Worm (Caenorhabditis elegans): Measurements from ENCODE around the gene fbxa-196.

fbxa-196 gene

DNA sequence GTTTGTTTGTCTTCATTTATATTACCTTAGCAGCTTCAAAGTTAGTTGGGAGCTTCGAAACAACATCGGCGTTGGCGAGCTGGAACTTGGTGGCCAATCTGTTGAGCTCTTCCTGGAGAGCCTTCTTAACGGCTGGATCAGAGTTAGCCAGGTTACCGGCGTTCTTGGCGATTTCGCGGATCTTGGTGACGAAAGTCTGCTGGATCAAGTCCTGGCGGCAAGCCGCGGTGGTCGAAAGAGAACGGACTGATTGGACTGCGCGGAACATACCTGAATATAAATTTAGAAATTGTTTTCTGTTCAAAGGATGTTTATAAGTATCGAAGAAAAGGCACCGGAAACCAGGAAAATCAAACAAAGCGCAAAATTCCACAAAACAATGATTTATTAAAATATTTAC, 21.6 kb upstream of the fbxa-196 start, which contains the start of gene atp-4 (continued):
- TF ChIP-seq ztf-6 (GFP tag; IDR thresholded peaks at IDR 0.05): no peak
- TF ChIP-seq bed-2 (GFP tag; IDR thresholded peaks at IDR 0.05): no peak
- TF ChIP-seq lsl-1 (GFP tag; optimal IDR thresholded peaks at IDR 0.05): no peak
- TF ChIP-seq die-1 (tag; optimal IDR thresholded peaks at IDR 0.05): no peak
- TF ChIP-seq mes-4 (tag; optimal IDR thresholded peaks at IDR 0.05): no peak
- TF ChIP-seq B0019.2 (GFP tag; conservative IDR thresholded peaks at IDR 0.05): no peak
- TF ChIP-seq ceh-91 (GFP tag; IDR thresholded peaks at IDR 0.05): no peak
- 0 out of 2 replicates have a peak, but pooled peaks have one; percentile 24 for TF ChIP-seq attf-3 (GFP tag; conservative IDR thresholded peaks at IDR 0.05)
- no peak for TF ChIP-seq somi-1 (GFP tag; optimal IDR thresholded peaks at IDR 0.05)
- TF ChIP-seq aptf-2 (GFP tag; conservative IDR thresholded peaks at IDR 0.05): no peak
- 0 out of 2 replicates have a peak, but pooled peaks have one; percentile 50 for TF ChIP-seq Y53G8AR.9 (GFP tag; conservative IDR thresholded peaks at IDR 0.05)
- peak; percentile 39 for TF ChIP-seq egrh-3 (GFP tag; IDR thresholded peaks at IDR 0.05)
- peak; percentile 20 for TF ChIP-seq zim-3 (tag; optimal IDR thresholded peaks at IDR 0.05)
- TF ChIP-seq akir-1 (GFP tag; optimal IDR thresholded peaks at IDR 0.05): no peak
- no peak for TF ChIP-seq atf-7 (tag; optimal IDR thresholded peaks at IDR 0.05)
- TF ChIP-seq ekl-4 (GFP tag; IDR thresholded peaks at IDR 0.05): peak; percentile 34; the same call in 1 of the 2 replicates
- no peak for TF ChIP-seq ztf-22 (GFP tag; optimal IDR thresholded peaks at IDR 0.05)
- TF ChIP-seq hlh-12 (tag; optimal IDR thresholded peaks at IDR 0.05): no peak
- 0 out of 2 replicates have a peak, but pooled peaks have one; percentile 15 for TF ChIP-seq attf-6 (GFP tag; IDR thresholded peaks at IDR 0.05)
- TF ChIP-seq Y95B8A.8 (GFP tag; IDR thresholded peaks at IDR 0.05): 0 out of 2 replicates have a peak, but pooled peaks have one; percentile 24
- TF ChIP-seq gei-17 (GFP tag; optimal IDR thresholded peaks at IDR 0.05): no peak
- peak; percentile 74; the same call in 1 of the 2 replicates for TF ChIP-seq madf-3 (GFP tag; IDR thresholded peaks at IDR 0.05)
- TF ChIP-seq lin-26 (GFP tag; IDR thresholded peaks at IDR 0.05): peak; percentile 46; the same call in 1 of the 2 replicates
- no peak for TF ChIP-seq ztf-25 (GFP tag; IDR thresholded peaks at IDR 0.05)
- TF ChIP-seq madf-6 (GFP tag; IDR thresholded peaks at IDR 0.05): peak; percentile 48; the same call in 1 of the 2 replicates

DNA sequence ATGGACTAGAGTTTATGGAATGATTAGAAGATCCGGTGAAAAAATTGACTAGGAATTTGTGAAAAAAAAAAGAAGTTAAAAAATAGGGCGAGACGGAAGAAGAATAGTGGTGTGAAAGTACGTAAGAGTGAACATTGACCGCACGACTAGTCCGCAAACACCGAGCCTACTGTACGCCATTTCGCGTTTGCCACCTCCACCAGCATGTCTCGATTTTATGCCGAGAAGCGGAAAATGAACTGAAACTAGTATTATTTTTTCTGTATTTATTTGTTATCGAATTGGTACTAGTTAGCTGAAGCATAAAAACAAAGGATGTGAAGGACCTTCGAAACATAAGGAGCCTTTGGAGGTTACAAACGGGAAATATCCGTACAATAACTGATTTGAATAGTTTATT, 21.0 kb upstream of the fbxa-196 start:
- no peak for TF ChIP-seq mel-28 (tag; optimal IDR thresholded peaks at IDR 0.05; ENCODE audit: borderline replicate concordance)
- no peak for TF ChIP-seq ceh-27 (GFP tag; optimal IDR thresholded peaks at IDR 0.05)
- no peak for TF ChIP-seq ceh-58 (GFP tag; IDR thresholded peaks at IDR 0.05)
- TF ChIP-seq attf-6 (GFP tag; IDR thresholded peaks at IDR 0.05): no peak
- no peak for TF ChIP-seq nhr-27 (tag; optimal IDR thresholded peaks at IDR 0.05)
- no peak for TF ChIP-seq let-526 (GFP tag; IDR thresholded peaks at IDR 0.05)
- no peak for TF ChIP-seq snpc-3.4 (tag; optimal IDR thresholded peaks at IDR 0.05)
- no peak for TF ChIP-seq Y53F4B.3 (GFP tag; IDR thresholded peaks at IDR 0.05)
- no peak for TF ChIP-seq pbrm-1 (GFP tag; IDR thresholded peaks at IDR 0.05)
- 0 out of 2 replicates have a peak, but pooled peaks have one; percentile 45 for TF ChIP-seq Y95B8A.8 (GFP tag; IDR thresholded peaks at IDR 0.05)
- no peak for TF ChIP-seq F37B4.10 (GFP tag; IDR thresholded peaks at IDR 0.05)
- no peak for TF ChIP-seq Y67H2A.10 (GFP tag; conservative IDR thresholded peaks at IDR 0.05)
- TF ChIP-seq mxl-1 (tag; optimal IDR thresholded peaks at IDR 0.05): no peak
- TF ChIP-seq nhr-90 (tag; optimal IDR thresholded peaks at IDR 0.05): no peak
- no peak for TF ChIP-seq F57C9.4 (tag; optimal IDR thresholded peaks at IDR 0.05)
- no peak for TF ChIP-seq lin-40 (tag; optimal IDR thresholded peaks at IDR 0.05)
- peak; percentile 39; the same call in 1 of the 2 replicates for TF ChIP-seq mcd-1 (GFP tag; IDR thresholded peaks at IDR 0.05)
- no peak for TF ChIP-seq nfya-1 (tag; optimal IDR thresholded peaks at IDR 0.05; ENCODE audit: borderline replicate concordance, insufficient read depth)
- TF ChIP-seq nhr-120 (GFP tag; IDR thresholded peaks at IDR 0.05): no peak
- no peak for TF ChIP-seq xnd-1 (tag; optimal IDR thresholded peaks at IDR 0.05)
- TF ChIP-seq ccch-3 (GFP tag; optimal IDR thresholded peaks at IDR 0.05): no peak
- TF ChIP-seq sptf-2 (GFP tag; optimal IDR thresholded peaks at IDR 0.05): no peak
- TF ChIP-seq hmg-20 (GFP tag; IDR thresholded peaks at IDR 0.05): no peak
- 0 out of 2 replicates have a peak, but pooled peaks have one; percentile 50 for TF ChIP-seq nfyb-1 (GFP tag; IDR thresholded peaks at IDR 0.05)
- TF ChIP-seq nhr-179 (tag; optimal IDR thresholded peaks at IDR 0.05): no peak
- peak; percentile 28; the same call in 1 of the 2 replicates for TF ChIP-seq hmg-1.2 (GFP tag; IDR thresholded peaks at IDR 0.05)

All from whole organism, young adult.